Worm (Caenorhabditis elegans) whole organism, L3 larva: ENCODE measurements around the gene W03C9.6.
A peak's percentile ranks its signal among the peaks of the same experiment; 100 is the strongest.

Experiments
- R02D3.7 ChIP-seq: fragments of 150-350 bp; optimal IDR thresholded peaks from 2 replicates; lab custom pipeline; 2014; ENCODE audit warnings: missing biosample characterization, missing genetic modification characterization
- ZK546.5 ChIP-seq: sonication (generic microtip); optimal IDR thresholded peaks from 2 replicates; lab custom pipeline; 2017; ENCODE audit warnings: missing biosample characterization, missing genetic modification characterization
- ceh-16 ChIP-seq: sonication (generic microtip); optimal IDR thresholded peaks from 2 replicates; lab custom pipeline; 2017; ENCODE audit warnings: missing biosample characterization, missing genetic modification characterization
- daf-12 ChIP-seq: fragments of 150-350 bp; optimal IDR thresholded peaks from 2 replicates; lab custom pipeline; 2014; ENCODE audit warnings: missing biosample characterization, missing genetic modification reagents, missing genetic modification characterization
- egl-5 ChIP-seq: fragments of 150-350 bp; optimal IDR thresholded peaks from 2 replicates; lab custom pipeline; 2017; ENCODE audit warnings: missing biosample characterization, missing genetic modification reagents, missing genetic modification characterization, inconsistent platforms
- elt-1 ChIP-seq: fragments of 150-350 bp; optimal IDR thresholded peaks from 2 replicates; lab custom pipeline; 2014; ENCODE audit warnings: missing biosample characterization, missing genetic modification characterization
- elt-2 ChIP-seq: sonication (generic microtip); optimal IDR thresholded peaks from 2 replicates; lab custom pipeline; 2016; ENCODE audit warnings: missing genetic modification reagents, mild to moderate bottlenecking, missing genetic modification characterization, missing compliant biosample characterization
- elt-3 ChIP-seq, 3 experiments: fragments of 150-350 bp in 1 of 3; sonication (generic microtip) in 2 of 3; optimal IDR thresholded peaks; 2 replicates in 2 of 3; 4 replicates in 1 of 3; lab custom pipeline; 2014 to 2017; ENCODE audit warnings: missing biosample characterization in 3 of 3, missing genetic modification characterization in 3 of 3
- eor-1 ChIP-seq, 2 experiments: fragments of 150-350 bp; optimal IDR thresholded peaks; 2 replicates each; lab custom pipeline; 2014 to 2018; ENCODE audit warnings: missing biosample characterization in 2 of 2, missing genetic modification characterization in 2 of 2
- fkh-10 ChIP-seq: sonication (generic microtip); optimal IDR thresholded peaks from 2 replicates; lab custom pipeline; 2017; ENCODE audit warnings: missing biosample characterization, missing genetic modification reagents, missing genetic modification characterization
- fkh-2 ChIP-seq: fragments of 150-350 bp; optimal IDR thresholded peaks from 2 replicates; lab custom pipeline; 2014; ENCODE audit warnings: missing biosample characterization, missing genetic modification reagents, missing genetic modification characterization
- hmg-11 ChIP-seq: sonication (generic microtip); optimal IDR thresholded peaks from 2 replicates; lab custom pipeline; 2016; ENCODE audit warnings: missing genetic modification characterization, missing compliant biosample characterization
- jun-1 ChIP-seq: fragments of 150-350 bp; optimal IDR thresholded peaks from 2 replicates; lab custom pipeline; 2014; ENCODE audit warnings: missing biosample characterization, missing genetic modification reagents, missing genetic modification characterization
- lin-15B ChIP-seq: fragments of 150-350 bp; optimal IDR thresholded peaks from 2 replicates; lab custom pipeline; 2014; ENCODE audit warnings: missing biosample characterization, missing genetic modification characterization
- mml-1 ChIP-seq: fragments of 150-350 bp; sonication (generic microtip); optimal IDR thresholded peaks from 3 replicates; lab custom pipeline; 2014; ENCODE audit warnings: missing biosample characterization, missing genetic modification characterization
- nhr-23 ChIP-seq: fragments of 150-350 bp; optimal IDR thresholded peaks from 2 replicates; lab custom pipeline; 2014; ENCODE audit warnings: missing biosample characterization, missing genetic modification reagents, missing genetic modification characterization
- nhr-237 ChIP-seq: fragments of 150-350 bp; optimal IDR thresholded peaks from 2 replicates; lab custom pipeline; 2014; ENCODE audit warnings: missing biosample characterization, missing genetic modification characterization
- nhr-25 ChIP-seq: sonication (generic microtip); optimal IDR thresholded peaks from 2 replicates; lab custom pipeline; 2017; ENCODE audit warnings: missing biosample characterization, missing genetic modification characterization
- nhr-28 ChIP-seq: fragments of 150-350 bp; optimal IDR thresholded peaks from 2 replicates; lab custom pipeline; 2014; ENCODE audit warnings: missing biosample characterization, missing genetic modification characterization
- nhr-43 ChIP-seq: sonication (generic microtip); optimal IDR thresholded peaks from 2 replicates; lab custom pipeline; 2016; ENCODE audit warnings: mild to moderate bottlenecking, missing genetic modification characterization, missing compliant biosample characterization; ENCODE audit not compliant: poor library complexity, severe bottlenecking
- nhr-67 ChIP-seq: fragments of 150-350 bp; optimal IDR thresholded peaks from 2 replicates; lab custom pipeline; 2014; ENCODE audit warnings: missing biosample characterization, missing genetic modification characterization
- nhr-77 ChIP-seq: fragments of 150-350 bp; optimal IDR thresholded peaks from 2 replicates; lab custom pipeline; 2014; ENCODE audit warnings: missing biosample characterization, missing genetic modification characterization
- pha-4 ChIP-seq: fragments of 150-350 bp; optimal IDR thresholded peaks from 2 replicates; lab custom pipeline; 2014; ENCODE audit warnings: missing biosample characterization, missing genetic modification reagents, missing genetic modification characterization
- pqm-1 ChIP-seq: fragments of 150-350 bp; optimal IDR thresholded peaks from 2 replicates; lab custom pipeline; 2017; ENCODE audit warnings: missing biosample characterization, missing genetic modification characterization, inconsistent platforms
- skn-1 ChIP-seq: fragments of 150-350 bp; optimal IDR thresholded peaks from 2 replicates; lab custom pipeline; 2014; ENCODE audit warnings: missing biosample characterization, missing genetic modification characterization
- snpc-4 ChIP-seq: fragments of 150-350 bp; optimal IDR thresholded peaks from 2 replicates; lab custom pipeline; 2014; ENCODE audit warnings: missing biosample characterization, missing genetic modification characterization
- tbx-2 ChIP-seq: sonication (generic microtip); optimal IDR thresholded peaks from 2 replicates; lab custom pipeline; 2016; ENCODE audit warnings: mild to moderate bottlenecking, missing genetic modification characterization, missing compliant biosample characterization
- unc-39 ChIP-seq: sonication (generic microtip); optimal IDR thresholded peaks from 4 replicates; lab custom pipeline; 2017; ENCODE audit warnings: missing biosample characterization, missing genetic modification characterization
- ztf-11 ChIP-seq: fragments of 150-350 bp; optimal IDR thresholded peaks from 2 replicates; lab custom pipeline; 2014; ENCODE audit warnings: missing biosample characterization, missing genetic modification characterization
- ztf-4 ChIP-seq: fragments of 150-350 bp; optimal IDR thresholded peaks from 2 replicates; lab custom pipeline; 2014; ENCODE audit warnings: missing biosample characterization, missing genetic modification characterization

The W03C9.6 gene

DNA sequence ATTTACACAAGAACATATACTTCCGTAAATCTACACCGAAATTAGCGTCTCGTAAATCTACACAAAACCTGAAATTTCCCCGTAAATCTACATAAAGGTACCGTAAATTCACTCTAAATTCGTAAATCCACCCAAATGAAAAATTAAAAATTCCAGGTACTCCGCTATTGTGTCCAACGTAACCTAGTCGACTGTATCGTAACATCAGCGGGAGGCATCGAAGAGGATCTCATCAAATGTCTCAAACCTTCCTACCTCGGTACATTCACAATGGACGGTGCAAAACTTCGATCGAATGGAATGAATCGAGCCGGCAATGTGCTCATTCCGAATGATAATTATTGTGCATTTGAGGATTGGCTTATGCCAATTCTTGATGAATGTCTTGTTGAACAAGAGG is 40.6 kb downstream of the W03C9.6 start:
- TF ChIP-seq tbx-2 (tag; lab: Kevin White, UChicago) = no peak
- TF ChIP-seq ZK546.5 (tag; lab: Kevin White, UChicago) = no peak
- TF ChIP-seq hmg-11 = no peak
- no peak for TF ChIP-seq egl-5 (tag; lab: Kevin White, UChicago)
- TF ChIP-seq snpc-4 (tag; lab: Kevin White, UChicago) = no peak
- TF ChIP-seq, all 47 proteins: peak for 0

ce11 chrII:11998903-11999302 is 44.6 kb downstream of the W03C9.6 start, which contains the start of gene Y17G7B.23:
Gene Y17G7B.23, plus strand, starts transcription at chrII:11999203.
- TF ChIP-seq ztf-11 (tag; lab: Kevin White, UChicago) = no peak
- no peak for TF ChIP-seq fkh-10 (GFP tag; lab: Kevin White, UChicago)
- TF ChIP-seq pqm-1 (tag; lab: Kevin White, UChicago) = no peak
- TF ChIP-seq elt-3 (tag; optimal IDR thresholded peaks at IDR 0.05; lab: Kevin White, UChicago) = no peak
- TF ChIP-seq nhr-237 (tag; lab: Kevin White, UChicago) = no peak
- no peak for TF ChIP-seq jun-1 (tag; lab: Kevin White, UChicago)
- no peak for TF ChIP-seq nhr-43

DNA sequence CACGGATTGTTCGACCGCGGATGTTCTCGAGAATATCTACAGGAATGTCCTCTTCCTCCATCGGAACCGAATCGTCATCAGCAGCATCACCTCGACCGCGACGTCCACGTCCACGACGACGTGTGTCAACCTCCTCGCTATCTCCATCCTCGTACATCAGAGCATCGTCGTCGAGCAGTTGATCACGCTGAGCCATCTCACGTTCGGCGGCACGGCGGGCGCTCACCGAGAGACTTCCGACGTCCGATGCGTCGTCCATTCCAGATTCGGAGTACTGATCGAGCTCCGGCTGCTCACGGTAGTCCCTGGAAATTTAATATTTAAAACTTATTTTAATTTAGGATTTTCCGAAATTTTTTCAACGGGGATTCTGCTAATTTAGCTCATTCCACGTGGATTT is 51.7 kb downstream of the W03C9.6 start:
- no peak for TF ChIP-seq elt-1 (tag; lab: Kevin White, UChicago)
- TF ChIP-seq fkh-2 = no peak
- TF ChIP-seq pha-4 (tag; lab: Kevin White, UChicago) = no peak
- TF ChIP-seq eor-1 (tag; optimal IDR thresholded peaks at IDR 0.05; lab: Kevin White, UChicago) = no peak
- TF ChIP-seq tbx-2 (tag; lab: Kevin White, UChicago) = no peak
- no peak for TF ChIP-seq ztf-4 (tag; lab: Kevin White, UChicago)
- TF ChIP-seq jun-1 (tag; lab: Kevin White, UChicago) = no peak
- TF ChIP-seq elt-3 (tag; optimal IDR thresholded peaks at IDR 0.05; lab: Kevin White, UChicago) = no peak
- no peak for TF ChIP-seq ceh-16 (tag; lab: Kevin White, UChicago)
- TF ChIP-seq ztf-11 (tag; lab: Kevin White, UChicago) = no peak
- no peak for TF ChIP-seq nhr-28 (tag; lab: Kevin White, UChicago)
- TF ChIP-seq skn-1 (tag; lab: Kevin White, UChicago) = no peak
- no peak for TF ChIP-seq unc-39 (tag; lab: Kevin White, UChicago)
- no peak for TF ChIP-seq nhr-25

- TF ChIP-seq elt-2 (tag; lab: Kevin White, UChicago) (peak; percentile 33), snpc-4 (tag; lab: Kevin White, UChicago) (peak; percentile 14), R02D3.7 (peak; percentile 19), lin-15B (tag; lab: Kevin White, UChicago) (peak; percentile 81), nhr-23 (tag; lab: Kevin White, UChicago) (peak; percentile 25), nhr-77 (tag; lab: Kevin White, UChicago) (peak; percentile 15), elt-1 (tag; lab: Kevin White, UChicago) (peak; percentile 31), pha-4 (tag; lab: Kevin White, UChicago) (peak; percentile 67), nhr-43 (no peak), mml-1 (tag; lab: Kevin White, UChicago) (no peak)
Measured at ce11 chrII:12006575-12007098, 52.3 kb downstream of the W03C9.6 start, which contains the start of gene mcm-2. Gene mcm-2, minus strand, starts transcription at chrII:12006625.

DNA sequence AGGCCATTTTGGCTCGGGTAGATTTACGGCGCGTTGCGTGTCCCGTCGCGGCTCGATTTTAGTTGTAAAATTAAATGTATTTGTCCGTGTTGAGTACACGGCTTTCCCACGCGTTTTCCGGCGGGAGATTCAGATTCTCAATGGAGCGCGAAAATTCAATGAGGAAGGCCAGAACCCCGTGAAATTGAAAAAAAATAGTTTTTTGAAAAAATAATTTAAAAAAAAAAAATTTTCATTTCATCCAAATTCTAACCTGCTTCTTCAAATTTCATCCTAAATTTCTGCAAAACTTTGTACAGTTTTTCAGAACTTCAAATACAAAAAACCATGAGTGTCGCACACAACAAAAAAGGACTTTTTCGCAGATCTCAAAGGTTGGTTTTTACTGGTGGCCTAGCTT is 54.5 kb downstream of the W03C9.6 start, which contains the start of gene glb-29:
Gene glb-29, plus strand, starts transcription at position 301 of the 400 bp plus-strand sequence.
- TF ChIP-seq daf-12 (tag; lab: Kevin White, UChicago) = no peak
- TF ChIP-seq pqm-1 (tag; lab: Kevin White, UChicago) = no peak
- TF ChIP-seq nhr-67 (tag; lab: Kevin White, UChicago) = no peak
- no peak for TF ChIP-seq eor-1 (tag; optimal IDR thresholded peaks at IDR 0.05; lab: Kevin White, UChicago)
- TF ChIP-seq fkh-2 = no peak
- TF ChIP-seq pha-4 (tag; lab: Kevin White, UChicago) = no peak
- no peak for TF ChIP-seq ceh-16 (tag; lab: Kevin White, UChicago)
- no peak for TF ChIP-seq nhr-28 (tag; lab: Kevin White, UChicago)
- no peak for TF ChIP-seq jun-1 (tag; lab: Kevin White, UChicago)
- no peak for TF ChIP-seq fkh-10 (GFP tag; lab: Kevin White, UChicago)
